Worm (Caenorhabditis elegans) whole organism, midembryonic: ENCODE data around the gene C14A6.7.

Source experiments
- T22C8.4 ChIP-seq: fragments of 200-800 bp; sonication (Bioruptor generic); IDR thresholded peaks from 2 replicates; pipeline ENCODE4 v1.3.6; 2022; ENCODE audit warnings: missing genetic modification characterization, missing compliant biosample characterization
- cog-1 ChIP-seq: sonication (generic microtip); optimal IDR thresholded peaks from 2 replicates; lab custom pipeline; 2016; ENCODE audit warnings: missing genetic modification characterization, missing compliant biosample characterization
- flt-1 ChIP-seq: fragments of 200-800 bp; sonication (Bioruptor generic); IDR thresholded peaks from 2 replicates; pipeline ENCODE4 v1.3.6; 2022; ENCODE audit warnings: missing genetic modification characterization, missing compliant biosample characterization
- med-1 ChIP-seq: sonication (generic microtip); optimal IDR thresholded peaks from 2 replicates; lab custom pipeline; 2017; ENCODE audit warnings: missing genetic modification characterization, mild to moderate bottlenecking, missing compliant biosample characterization, antibody characterized with exemption, missing genetic modification reagents; ENCODE audit not compliant: insufficient read depth
- ref-1 ChIP-seq: fragments of 200-800 bp; sonication (Bioruptor generic); conservative IDR thresholded peaks from 2 replicates; pipeline ENCODE4 v1.3.6; 2022; ENCODE audit warnings: missing genetic modification reagents, missing genetic modification characterization, missing compliant biosample characterization
- ztf-23 ChIP-seq: fragments of 200-800 bp; sonication (Bioruptor generic); IDR thresholded peaks from 2 replicates; pipeline ENCODE4 v1.3.6; 2022; ENCODE audit warnings: missing genetic modification reagents, missing genetic modification characterization, missing compliant biosample characterization
- ztf-29 ChIP-seq: fragments of 200-800 bp; sonication (Bioruptor generic); IDR thresholded peaks from 2 replicates; pipeline ENCODE4 v1.3.6; 2022; ENCODE audit warnings: missing genetic modification reagents, missing genetic modification characterization, missing compliant biosample characterization

ce11 chrV:18162568-18162967 lies 5.6 kb downstream of the C14A6.7 start, which contains the start of gene C14A6.12:
- TF ChIP-seq ztf-23 (GFP tag; lab: Robert Waterston, UW) (no peak), med-1 (GFP tag; lab: Kevin White, UChicago) (no peak), flt-1 (GFP tag; lab: Robert Waterston, UW) (no peak), ztf-29 (GFP tag; lab: Robert Waterston, UW) (no peak), ref-1 (GFP tag; lab: Robert Waterston, UW) (no peak), T22C8.4 (GFP tag; lab: Robert Waterston, UW) (no peak), cog-1 (tag; lab: Kevin White, UChicago) (no peak)
